Fruit fly (Drosophila melanogaster) whole organism, wandering third instar larva: ENCODE results near the gene CoRest.

ENCODE experiments used
- Abd-B ChIP-seq: fragments of >200 bp; optimal IDR thresholded peaks from 2 replicates; lab custom pipeline; 2017; ENCODE audit warnings: missing biosample characterization, missing genetic modification characterization
- CG32264 ChIP-seq: fragments of 200-800 bp; sonication (Bioruptor generic); optimal IDR thresholded peaks from 2 replicates; lab custom pipeline; 2016; ENCODE audit warnings: missing biosample characterization, missing genetic modification characterization
- CrebA ChIP-seq: fragments of 200-800 bp; sonication (Bioruptor generic); optimal IDR thresholded peaks from 2 replicates; lab custom pipeline; 2016; ENCODE audit warnings: missing biosample characterization, mild to moderate bottlenecking, missing genetic modification characterization, borderline replicate concordance
- Dfd ChIP-seq: fragments of >200 bp; optimal IDR thresholded peaks from 2 replicates; lab custom pipeline; 2017; ENCODE audit warnings: missing biosample characterization, missing genetic modification characterization
- Dif ChIP-seq: fragments of 200-275, 200-300 bp; sonication (Bioruptor generic); optimal IDR thresholded peaks from 2 replicates; lab custom pipeline; 2018; ENCODE audit warnings: missing biosample characterization, missing genetic modification characterization; ENCODE audit not compliant: partially characterized antibody
- GATAd ChIP-seq: sonication (Bioruptor generic); optimal IDR thresholded peaks from 2 replicates; lab custom pipeline; 2016; ENCODE audit warnings: missing biosample characterization, missing genetic modification characterization
- HLH106 ChIP-seq: fragments of 200-800 bp; optimal IDR thresholded peaks from 3 replicates; lab custom pipeline; 2019; ENCODE audit warnings: missing biosample characterization, mild to moderate bottlenecking, missing genetic modification characterization, moderate library complexity
- Hr78 ChIP-seq: fragments of >200 bp; optimal IDR thresholded peaks from 2 replicates; lab custom pipeline; 2017; ENCODE audit warnings: missing biosample characterization, missing genetic modification characterization
- Hr83 ChIP-seq: fragments of 200-300 bp; sonication (Bioruptor generic); optimal IDR thresholded peaks from 2 replicates; lab custom pipeline; 2016; ENCODE audit warnings: missing biosample characterization, mild to moderate bottlenecking, missing genetic modification characterization, moderate library complexity; ENCODE audit not compliant: poor library complexity, severe bottlenecking
- Jra ChIP-seq: sonication (Bioruptor generic); optimal IDR thresholded peaks from 2 replicates; lab custom pipeline; 2016; ENCODE audit warnings: missing biosample characterization, missing genetic modification characterization
- Mio ChIP-seq: sonication (Bioruptor generic); optimal IDR thresholded peaks from 2 replicates; lab custom pipeline; 2016; ENCODE audit warnings: missing biosample characterization, missing genetic modification characterization
- Myc ChIP-seq: fragments of >200 bp; optimal IDR thresholded peaks from 2 replicates; lab custom pipeline; 2017
- N ChIP-seq: fragments of >200 bp; optimal IDR thresholded peaks from 2 replicates; lab custom pipeline; 2018; ENCODE audit warnings: missing biosample characterization, missing external identifiers, missing genetic modification characterization
- OdsH ChIP-seq: fragments of 200-800 bp; sonication (Bioruptor generic); optimal IDR thresholded peaks from 2 replicates; lab custom pipeline; 2016; ENCODE audit warnings: missing biosample characterization, mild to moderate bottlenecking, missing genetic modification characterization
- Rel ChIP-seq, 2 experiments: fragments of 200-800 bp; sonication (Bioruptor generic) in 1 of 2; optimal IDR thresholded peaks; 2 replicates in 1 of 2; 3 replicates in 1 of 2; lab custom pipeline; 2016 to 2019; ENCODE audit warnings: mild to moderate bottlenecking in 2 of 2, missing biosample characterization in 2 of 2, missing genetic modification characterization in 2 of 2, moderate library complexity in 1 of 2
- Sp1 ChIP-seq: fragments of 200-800 bp; sonication (Bioruptor generic); optimal IDR thresholded peaks from 3 replicates; lab custom pipeline; 2019; ENCODE audit warnings: missing biosample characterization, mild to moderate bottlenecking, missing genetic modification characterization, moderate library complexity
- br ChIP-seq: fragments of 200-800 bp; sonication (Bioruptor generic); optimal IDR thresholded peaks from 2 replicates; lab custom pipeline; 2016; ENCODE audit warnings: missing biosample characterization, missing genetic modification characterization
- brk ChIP-seq: fragments of 200-800 bp; sonication (Bioruptor generic); optimal IDR thresholded peaks from 2 replicates; lab custom pipeline; 2016; ENCODE audit warnings: missing biosample characterization, mild to moderate bottlenecking, missing genetic modification characterization
- dl ChIP-seq, 2 experiments: fragments of 175-275, 200-275 bp in 1 of 2; fragments of 200-275 bp in 1 of 2; sonication (Bioruptor generic); optimal IDR thresholded peaks; lab custom pipeline; 2018; ENCODE audit warnings: mild to moderate bottlenecking in 2 of 2, missing biosample characterization in 2 of 2, missing genetic modification characterization in 2 of 2, moderate library complexity in 2 of 2; ENCODE audit not compliant: partially characterized antibody in 2 of 2, insufficient read depth in 1 of 2
- dmrt93B ChIP-seq: fragments of 200-800 bp; sonication (Bioruptor generic); optimal IDR thresholded peaks from 2 replicates; lab custom pipeline; 2018; ENCODE audit warnings: missing biosample characterization, mild to moderate bottlenecking, missing genetic modification characterization
- dsf ChIP-seq: sonication (Bioruptor generic); optimal IDR thresholded peaks from 2 replicates; lab custom pipeline; 2016; ENCODE audit warnings: missing biosample characterization, missing genetic modification characterization, borderline replicate concordance
- ey ChIP-seq: fragments of 200-800 bp; sonication (Bioruptor generic); optimal IDR thresholded peaks from 2 replicates; lab custom pipeline; 2016; ENCODE audit warnings: missing biosample characterization, missing genetic modification characterization
- foxo ChIP-seq, 2 experiments: fragments of 200-800 bp; sonication (Bioruptor generic); optimal IDR thresholded peaks; 2 replicates in 1 of 2; 3 replicates in 1 of 2; lab custom pipeline; 2016 to 2017; ENCODE audit warnings: missing biosample characterization in 2 of 2, missing genetic modification characterization in 2 of 2
- fru ChIP-seq: fragments of 200-800 bp; sonication (Bioruptor generic); optimal IDR thresholded peaks from 3 replicates; lab custom pipeline; 2016; ENCODE audit warnings: missing biosample characterization, mild to moderate bottlenecking, missing genetic modification characterization
- h ChIP-seq: fragments of 200-800 bp; sonication (Bioruptor generic); optimal IDR thresholded peaks from 3 replicates; lab custom pipeline; 2016; ENCODE audit warnings: missing biosample characterization, mild to moderate bottlenecking, missing genetic modification characterization
- lola ChIP-seq: fragments of >200 bp; optimal IDR thresholded peaks from 2 replicates; lab custom pipeline; 2017; ENCODE audit warnings: missing biosample characterization, missing genetic modification characterization
- pan ChIP-seq: fragments of >200 bp; optimal IDR thresholded peaks from 2 replicates; lab custom pipeline; 2017
- psq ChIP-seq: fragments of 200-800 bp; sonication (Bioruptor generic); optimal IDR thresholded peaks from 3 replicates; lab custom pipeline; 2017; ENCODE audit warnings: missing biosample characterization, mild to moderate bottlenecking, missing genetic modification characterization, moderate library complexity
- rgr ChIP-seq: fragments of 200-800 bp; sonication (Bioruptor generic); optimal IDR thresholded peaks from 3 replicates; lab custom pipeline; 2016; ENCODE audit warnings: missing biosample characterization, mild to moderate bottlenecking, missing genetic modification characterization
- sage ChIP-seq: fragments of 200-800 bp; sonication (Bioruptor generic); optimal IDR thresholded peaks from 2 replicates; lab custom pipeline; 2016; ENCODE audit warnings: missing biosample characterization, mild to moderate bottlenecking, missing genetic modification characterization
- sv ChIP-seq: fragments of 200-800 bp; sonication (Bioruptor generic); optimal IDR thresholded peaks from 3 replicates; lab custom pipeline; 2016; ENCODE audit warnings: missing biosample characterization, missing genetic modification characterization
- tai ChIP-seq: sonication (Bioruptor generic); optimal IDR thresholded peaks from 2 replicates; lab custom pipeline; 2016; ENCODE audit warnings: missing biosample characterization, missing genetic modification characterization
- usp ChIP-seq: fragments of >200 bp; optimal IDR thresholded peaks from 2 replicates; lab custom pipeline; 2017; ENCODE audit warnings: missing biosample characterization, missing genetic modification characterization
- woc ChIP-seq: sonication (Bioruptor generic); optimal IDR thresholded peaks from 2 replicates; lab custom pipeline; 2016; ENCODE audit warnings: missing biosample characterization, mild to moderate bottlenecking, missing genetic modification characterization

CoRest gene

DNA sequence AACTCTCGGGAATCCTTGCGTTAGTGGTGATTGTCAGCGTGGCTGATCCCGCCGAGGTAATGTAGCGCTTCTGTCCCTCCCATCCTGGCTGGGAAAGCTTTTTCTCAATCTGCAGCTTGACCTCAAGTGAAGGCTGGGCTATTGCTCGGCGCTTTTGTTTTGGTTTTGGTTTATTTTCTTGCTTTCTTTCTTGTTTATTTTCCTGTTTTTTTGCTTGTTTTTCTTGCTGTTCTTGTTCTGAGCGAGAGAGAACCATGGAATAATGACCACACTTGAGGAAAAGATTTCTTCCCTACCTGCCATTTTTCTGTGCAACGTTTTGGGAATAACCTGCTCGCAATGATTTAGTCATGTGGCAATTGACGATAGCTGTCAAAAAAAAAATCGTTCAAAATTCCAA, 36.7 kb upstream of the CoRest start:
- TF ChIP-seq CrebA (GFP tag; lab: Kevin White, UChicago) (no peak), brk (GFP tag; lab: Kevin White, UChicago) (no peak), Rel (GFP tag; optimal IDR thresholded peaks at IDR 0.05; lab: Kevin White, UChicago) (no peak), Rel (tag; optimal IDR thresholded peaks at IDR 0.05; lab: Kevin White, UChicago) (no peak), dsf (GFP tag; lab: Kevin White, UChicago) (no peak), usp (no peak), br (GFP tag; lab: Kevin White, UChicago) (no peak), Sp1 (GFP tag; lab: Kevin White, UChicago) (no peak), psq (GFP tag; lab: Kevin White, UChicago) (no peak), Dfd (GFP tag; lab: Kevin White, UChicago) (no peak), pan (lab: Kevin White, UChicago) (no peak), foxo (GFP tag; optimal IDR thresholded peaks at IDR 0.05; lab: Kevin White, UChicago) (no peak), lola (GFP tag; lab: Kevin White, UChicago) (no peak), Hr83 (no peak)
- TF ChIP-seq, all 38 proteins: peak for 0

DNA sequence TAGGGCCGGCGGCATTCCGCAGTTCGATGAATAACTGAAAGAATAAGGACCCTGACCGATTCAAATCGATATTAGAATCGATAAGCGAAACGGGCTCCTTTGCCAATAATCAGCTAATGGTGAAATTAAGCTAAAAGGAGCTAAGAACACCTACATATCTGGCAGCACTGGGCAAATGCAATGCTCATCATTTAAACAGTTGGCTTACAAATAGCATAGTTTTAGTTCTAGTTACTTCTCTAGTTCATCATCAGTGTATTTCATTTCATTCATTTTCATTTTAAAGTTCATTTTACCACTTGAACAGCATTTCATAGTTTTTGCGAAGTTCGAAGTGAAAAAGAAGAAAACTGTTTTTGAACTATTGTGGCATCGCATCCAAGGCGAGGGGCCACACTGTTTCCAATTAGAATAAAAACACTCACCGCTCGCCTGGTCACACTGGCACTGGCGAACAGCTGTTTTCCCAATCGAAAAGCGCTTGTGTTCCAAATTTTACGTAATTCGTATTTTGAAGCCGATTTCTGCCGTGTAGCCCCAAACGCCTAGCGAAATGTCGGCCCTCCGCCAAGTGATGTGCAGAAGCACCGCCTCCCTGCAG, 29.6 kb upstream of the CoRest start, which contains the start of the genes pcm and ND-18:
Gene pcm (minus strand): TSS at position 28 of the 601 bp plus-strand sequence.
Gene ND-18 (plus strand): TSS at position 438 of the 601 bp plus-strand sequence.
- peak; percentile 23 for TF ChIP-seq Myc (lab: Kevin White, UChicago)
- no peak for TF ChIP-seq fru (GFP tag; lab: Kevin White, UChicago)
- TF ChIP-seq br (GFP tag; lab: Kevin White, UChicago), result no peak
- TF ChIP-seq foxo (GFP tag; optimal IDR thresholded peaks at IDR 0.05; lab: Kevin White, UChicago), result no peak
- TF ChIP-seq Dfd (GFP tag; lab: Kevin White, UChicago), result no peak
- no peak for TF ChIP-seq Abd-B (GFP tag; lab: Kevin White, UChicago)
- peak; percentile 6 for TF ChIP-seq psq (GFP tag; lab: Kevin White, UChicago)
- TF ChIP-seq Rel (GFP tag; optimal IDR thresholded peaks at IDR 0.05; lab: Kevin White, UChicago), result no peak
- no peak for TF ChIP-seq Rel (tag; optimal IDR thresholded peaks at IDR 0.05; lab: Kevin White, UChicago)
- no peak for TF ChIP-seq Jra (GFP tag; lab: Kevin White, UChicago)

DNA sequence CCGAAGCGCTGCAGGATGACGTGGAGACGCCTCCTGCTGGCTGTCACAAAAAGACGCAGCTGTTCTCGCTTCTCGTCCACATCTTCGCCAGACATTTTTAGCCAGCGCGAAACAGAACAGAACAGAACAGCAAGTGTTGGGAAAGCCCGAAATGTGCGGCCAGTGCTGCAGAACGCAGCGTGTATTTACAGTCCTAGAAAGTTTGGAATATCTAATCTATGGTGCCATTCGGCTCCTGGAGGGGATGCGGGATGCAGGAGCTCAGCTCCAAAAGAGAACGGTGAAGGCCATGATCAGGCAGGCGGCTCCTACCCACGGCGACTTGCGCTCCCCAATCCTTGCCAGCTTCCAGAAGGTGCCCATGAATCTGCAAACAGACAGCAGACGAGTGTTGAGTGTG, 27.4 kb upstream of the CoRest start, which contains the start of gene CG12204:
Gene CG12204 (minus strand): TSS at position 117 of the 400 bp plus-strand sequence.
- peak; percentile 18 for TF ChIP-seq Sp1 (GFP tag; lab: Kevin White, UChicago)
- TF ChIP-seq OdsH, result peak; percentile 18
- peak; percentile 25 for TF ChIP-seq HLH106 (tag; lab: Kevin White, UChicago)
- TF ChIP-seq pan (lab: Kevin White, UChicago), result no peak
- peak; percentile 13 for TF ChIP-seq ey
- peak; percentile 50 for TF ChIP-seq rgr (GFP tag; lab: Kevin White, UChicago)
- TF ChIP-seq Hr78, result no peak
- peak; percentile 26 for TF ChIP-seq Hr83

DNA sequence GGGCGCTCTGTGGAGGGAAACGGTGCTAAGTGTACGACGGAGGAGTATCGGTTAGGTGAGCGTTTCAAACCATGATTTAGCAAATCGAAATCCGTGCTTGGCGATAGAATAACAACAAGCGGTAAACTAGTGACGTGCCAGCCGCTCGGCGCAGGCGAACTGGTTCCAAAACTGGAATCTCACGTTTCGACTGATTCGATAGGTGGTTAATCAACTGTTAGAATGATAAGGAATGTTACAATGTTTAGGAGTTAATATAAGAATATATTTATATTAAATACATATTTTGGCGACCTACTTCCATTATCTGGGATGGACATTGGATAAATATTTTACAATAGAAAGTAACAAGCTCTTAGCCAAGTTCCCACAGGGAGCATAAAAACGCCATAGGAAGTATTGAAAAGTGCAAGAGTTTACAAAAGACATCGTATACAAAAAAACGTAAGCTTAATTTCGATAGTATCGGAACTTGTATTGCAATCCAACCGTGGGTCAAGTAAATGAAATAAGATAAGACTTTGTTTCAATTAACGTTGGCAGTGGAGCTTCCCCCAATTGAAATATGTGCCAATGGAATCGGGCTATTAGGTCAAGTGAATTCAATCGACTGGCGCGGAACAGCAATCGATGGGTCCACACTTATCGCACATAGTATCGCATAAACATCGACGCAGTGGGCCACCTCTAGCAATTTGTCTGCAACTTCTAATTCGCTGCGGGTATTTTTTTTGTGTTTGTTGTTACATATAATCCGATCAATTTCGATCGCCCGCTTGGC, 26.7 kb upstream of the CoRest start, which contains the start of the genes ksh, CG14200 and Pfrx:
Gene ksh (minus strand): TSS at position 163 of the 781 bp plus-strand sequence.
Gene CG14200 (plus strand): TSS at position 676 of the 781 bp plus-strand sequence.
Gene Pfrx (plus strand): TSS at position 676 of the 781 bp plus-strand sequence.
- TF ChIP-seq lola (GFP tag; lab: Kevin White, UChicago), result peak; percentile 82
- TF ChIP-seq sv, result no peak
- no peak for TF ChIP-seq foxo (GFP tag; optimal IDR thresholded peaks at IDR 0.05; lab: Kevin White, UChicago)
- TF ChIP-seq GATAd (GFP tag; lab: Kevin White, UChicago), result no peak
- no peak for TF ChIP-seq woc (GFP tag; lab: Kevin White, UChicago)
- TF ChIP-seq Mio, result no peak
- TF ChIP-seq dl (GFP tag; optimal IDR thresholded peaks at IDR 0.05; lab: Kevin White, UChicago; ENCODE audit: insufficient read depth in 1 of 2, partially characterized antibody in 2 of 2), result no peak
- TF ChIP-seq h, result no peak
- TF ChIP-seq dmrt93B (GFP tag; lab: Kevin White, UChicago), result no peak
- no peak for TF ChIP-seq OdsH
- TF ChIP-seq CG32264 (GFP tag; lab: Kevin White, UChicago), result no peak
- peak; percentile 24 for TF ChIP-seq Hr83
- peak; percentile 47 for TF ChIP-seq Hr78
- no peak for TF ChIP-seq ey
- no peak for TF ChIP-seq usp
- TF ChIP-seq Dif, result no peak
- TF ChIP-seq psq (GFP tag; lab: Kevin White, UChicago), result no peak
- peak; percentile 0 for TF ChIP-seq HLH106 (tag; lab: Kevin White, UChicago)
- TF ChIP-seq sage (GFP tag; lab: Kevin White, UChicago), result no peak
- TF ChIP-seq tai (GFP tag; lab: Kevin White, UChicago), result no peak
- TF ChIP-seq N, result peak; percentile 86
